Worm (Caenorhabditis elegans): Measurements from ENCODE around the gene F32D8.7.

Gene F32D8.7

DNA sequence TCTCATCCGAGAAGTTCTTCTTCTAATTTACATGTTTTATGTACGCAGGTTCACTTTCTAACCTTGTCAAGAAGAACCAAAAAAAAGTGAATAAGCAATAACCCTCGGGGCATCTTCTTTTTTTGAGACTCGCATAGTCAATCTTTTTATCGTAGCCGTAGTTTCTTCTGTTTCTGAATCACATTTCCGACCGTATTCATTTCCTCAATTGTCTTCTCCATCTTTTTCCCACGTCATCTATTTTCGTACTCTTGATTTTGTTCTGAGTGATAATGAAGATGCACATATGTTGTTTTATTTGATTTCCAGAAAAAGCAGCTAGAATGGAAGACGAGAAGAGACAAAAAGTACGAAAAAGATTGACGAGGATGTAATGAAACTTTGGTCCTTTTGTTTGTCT lies 46.7 kb downstream of the F32D8.7 start:
- TF ChIP-seq ceh-8 (GFP tag; optimal IDR thresholded peaks at IDR 0.05) (no peak), nhr-20 (tag; optimal IDR thresholded peaks at IDR 0.05) (no peak), lsy-2 (tag; optimal IDR thresholded peaks at IDR 0.05) (peak in 1 of 2 experiments; percentile 24), ces-1 (GFP tag; optimal IDR thresholded peaks at IDR 0.05) (peak; percentile 5), tbx-2 (tag; optimal IDR thresholded peaks at IDR 0.05) (no peak), sox-4 (tag; optimal IDR thresholded peaks at IDR 0.05) (no peak), F16B12.6 (tag; optimal IDR thresholded peaks at IDR 0.05) (no peak), efl-3 (GFP tag; optimal IDR thresholded peaks at IDR 0.05) (no peak), fkh-10 (GFP tag; optimal IDR thresholded peaks at IDR 0.05) (peak; percentile 82), mab-9 (GFP tag; IDR thresholded peaks at IDR 0.05) (no peak), vab-15 (tag; optimal IDR thresholded peaks at IDR 0.05) (no peak), fkh-4 (tag; optimal IDR thresholded peaks at IDR 0.05; ENCODE audit: borderline replicate concordance) (no peak), lin-14 (GFP tag; optimal IDR thresholded peaks at IDR 0.05) (peak; percentile 57), unc-98 (GFP tag; IDR thresholded peaks at IDR 0.05) (no peak), swsn-7 (tag; optimal IDR thresholded peaks at IDR 0.05) (no peak), fos-1 (tag; optimal IDR thresholded peaks at IDR 0.05) (no peak), nhr-77 (tag; optimal IDR thresholded peaks at IDR 0.05) (no peak), alr-1 (tag; optimal IDR thresholded peaks at IDR 0.05; ENCODE audit: borderline replicate concordance) (no peak), pax-3 (tag; optimal IDR thresholded peaks at IDR 0.05) (no peak), elt-3 (tag; optimal IDR thresholded peaks at IDR 0.05) (no peak)

DNA sequence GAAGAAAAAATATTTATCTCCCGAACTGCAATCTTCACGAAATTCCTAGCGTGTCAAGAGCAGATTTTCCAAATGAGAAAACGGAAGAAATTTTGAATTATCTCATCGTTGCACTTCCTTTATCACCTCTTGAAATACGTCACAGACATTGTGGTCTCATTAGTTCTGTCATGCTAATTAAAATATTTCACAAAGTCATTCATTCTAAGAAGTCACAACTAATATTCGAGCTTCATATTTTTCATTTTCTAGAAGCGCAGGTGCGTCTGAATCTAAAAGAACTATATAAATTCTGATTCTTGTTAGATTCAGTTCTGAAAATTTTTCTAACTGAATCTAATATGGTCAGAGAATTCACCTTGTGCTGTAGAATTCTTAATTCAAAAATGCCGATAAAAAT lies 49.0 kb downstream of the F32D8.7 start:
- TF ChIP-seq nhr-71 (tag; optimal IDR thresholded peaks at IDR 0.05) (peak; percentile 55), fkh-8 (tag; optimal IDR thresholded peaks at IDR 0.05) (peak; percentile 64), unc-86 (tag; optimal IDR thresholded peaks at IDR 0.05) (no peak), nhr-47 (tag; optimal IDR thresholded peaks at IDR 0.05) (peak; percentile 38), nhr-90 (tag; optimal IDR thresholded peaks at IDR 0.05; ENCODE audit: poor library complexity) (no peak), fkh-10 (GFP tag; optimal IDR thresholded peaks at IDR 0.05) (peak; percentile 33), ceh-8 (GFP tag; optimal IDR thresholded peaks at IDR 0.05) (peak; percentile 67)

DNA sequence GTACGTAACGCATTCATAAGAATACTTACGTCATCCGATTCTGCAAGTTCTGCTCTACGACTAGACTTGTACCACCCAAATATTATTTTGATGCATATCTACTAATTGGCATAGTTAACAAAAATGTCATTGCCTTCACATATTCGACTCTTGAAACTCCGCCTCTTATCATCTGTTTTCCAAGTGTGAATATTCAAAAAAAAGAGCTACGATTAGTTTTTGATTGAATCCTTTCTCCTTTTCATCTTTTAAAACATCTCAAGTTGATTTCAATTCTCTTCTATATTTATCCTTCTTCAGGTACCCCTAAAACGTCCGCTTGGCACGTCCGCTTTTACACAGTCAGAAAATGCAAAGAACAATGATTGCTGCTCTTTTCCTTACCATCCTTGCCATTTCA lies 49.7 kb downstream of the F32D8.7 start, which contains the start of gene F17C11.2:
Gene F17C11.2, plus strand, starts transcription at position 301 of the 400 bp plus-strand sequence.
- no peak for TF ChIP-seq egl-27 (tag; optimal IDR thresholded peaks at IDR 0.05)
- TF ChIP-seq efl-1 (optimal IDR thresholded peaks at IDR 0.05) = no peak
- peak in 1 of 2 experiments; percentile 3 for TF ChIP-seq efl-1 (GFP tag; optimal IDR thresholded peaks at IDR 0.05 in 1 of 2)

DNA sequence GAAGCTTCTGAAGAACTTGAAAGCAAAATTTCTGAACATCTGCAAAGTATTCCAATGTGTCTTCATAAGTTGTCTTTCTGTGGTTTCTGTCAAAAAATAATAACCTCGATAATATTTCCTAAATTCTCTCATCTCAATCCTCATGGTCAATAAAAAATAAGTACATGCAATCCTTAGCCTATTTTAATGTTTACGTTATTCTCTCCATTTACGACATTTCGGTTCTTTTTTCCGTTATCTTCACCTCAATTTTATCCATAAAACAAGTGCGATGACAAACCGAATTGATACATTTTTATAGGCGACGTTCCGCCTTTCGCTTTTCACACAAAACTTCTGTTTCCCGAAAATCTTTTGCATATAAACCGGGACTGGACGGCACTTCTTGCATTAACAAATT lies 51.3 kb downstream of the F32D8.7 start, which contains the start of gene col-153:
Gene col-153, plus strand, starts transcription at position 301 of the 400 bp plus-strand sequence.
- TF ChIP-seq blmp-1 (tag; optimal IDR thresholded peaks at IDR 0.05) = peak; percentile 86
- no peak for TF ChIP-seq nhr-20 (tag; optimal IDR thresholded peaks at IDR 0.05)
- TF ChIP-seq nhr-76 (tag; optimal IDR thresholded peaks at IDR 0.05) = no peak
